Fruit fly (Drosophila melanogaster) ovary, adult (tissue): ENCODE results near the gene CG18265.

ENCODE experiments used
- CG17801 ChIP-seq: fragments of 200-800 bp; optimal IDR thresholded peaks from 2 replicates; lab custom pipeline; 2019; ENCODE audit warnings: missing biosample characterization, mild to moderate bottlenecking, missing genetic modification characterization, moderate library complexity; ENCODE audit not compliant: partially characterized antibody

Gene CG18265

DNA sequence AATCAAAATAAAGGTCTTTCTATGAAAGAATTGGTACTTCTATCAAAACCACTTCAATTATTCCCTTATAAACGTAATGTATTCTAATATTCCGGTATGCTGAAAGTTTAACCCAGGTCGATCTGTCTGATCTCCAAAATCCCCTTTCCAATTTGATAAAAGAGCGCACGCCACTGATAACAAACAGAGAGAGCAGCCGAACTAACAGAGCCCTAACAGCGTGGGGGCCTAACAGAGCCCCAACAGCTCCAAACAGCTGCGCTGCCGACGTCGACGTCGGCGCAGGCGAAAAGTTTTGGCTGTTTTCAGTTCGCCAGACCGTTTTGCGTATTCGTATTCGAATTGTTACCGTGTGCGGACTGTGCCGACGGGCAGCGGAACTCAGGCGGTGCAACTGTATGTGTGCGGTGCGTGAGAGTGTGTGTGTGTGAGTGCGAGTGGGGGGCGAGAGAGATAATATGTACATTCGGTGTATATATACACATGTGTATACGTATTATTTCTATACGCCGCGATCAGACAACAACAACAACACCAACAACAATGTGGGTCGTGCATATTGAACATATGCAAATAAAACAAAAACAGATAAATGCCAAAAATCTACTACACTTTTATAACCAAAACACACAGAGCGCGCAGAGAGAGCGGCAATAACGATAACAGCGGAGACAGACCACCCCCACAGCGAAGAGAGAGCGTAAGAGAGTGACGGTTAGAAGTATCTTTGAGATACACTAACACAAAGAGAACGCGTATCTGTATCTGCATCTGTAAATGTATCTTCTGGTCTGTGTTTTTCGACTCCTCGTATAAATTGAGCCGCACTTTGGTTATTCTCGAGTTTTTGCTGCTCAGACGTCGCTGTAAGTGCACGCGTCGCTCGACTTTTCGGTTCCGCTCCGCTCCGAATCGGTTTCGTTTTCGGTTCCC lies 47.9 kb downstream of the CG18265 start, which contains the start of gene Oatp74D:
Oatp74D (plus strand) TSS at position 325 of the 933 bp plus-strand sequence.
- peak; percentile 67 for TF ChIP-seq CG17801

dm6 chr3L:17488622-17489391 lies 49.6 kb downstream of the CG18265 start:
- no peak for TF ChIP-seq CG17801

DNA sequence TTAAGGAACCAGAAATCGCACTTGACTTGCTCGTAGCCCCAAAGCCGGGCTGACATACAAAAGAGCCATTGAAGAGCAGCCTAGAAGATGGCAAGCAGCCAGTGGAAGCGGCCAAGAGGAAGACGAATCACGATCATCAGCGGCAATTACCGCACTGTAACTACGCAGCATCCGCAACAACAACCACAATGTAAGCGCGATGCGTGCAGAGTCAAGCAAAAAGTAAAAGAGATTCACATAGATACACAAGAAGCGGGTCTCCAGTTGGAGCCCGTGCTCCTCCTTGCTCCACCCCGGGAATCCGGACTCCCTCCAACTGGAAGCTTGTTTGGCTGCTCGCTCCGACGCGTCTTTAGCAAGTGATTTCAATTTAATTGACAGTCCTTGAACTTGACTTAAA lies 52.4 kb downstream of the CG18265 start:
- no peak for TF ChIP-seq CG17801

- no peak for TF ChIP-seq CG17801
These were observed 54.1 kb downstream of the CG18265 start for dm6 chr3L:17493256-17493655.

- no peak for TF ChIP-seq CG17801
These were observed 54.7 kb downstream of the CG18265 start for dm6 chr3L:17493807-17494404.

- TF ChIP-seq CG17801 = no peak
These were observed 55.3 kb downstream of the CG18265 start, which contains the start of gene edin for dm6 chr3L:17494541-17494940. Gene edin (plus strand): TSS chr3L:17494880.

DNA sequence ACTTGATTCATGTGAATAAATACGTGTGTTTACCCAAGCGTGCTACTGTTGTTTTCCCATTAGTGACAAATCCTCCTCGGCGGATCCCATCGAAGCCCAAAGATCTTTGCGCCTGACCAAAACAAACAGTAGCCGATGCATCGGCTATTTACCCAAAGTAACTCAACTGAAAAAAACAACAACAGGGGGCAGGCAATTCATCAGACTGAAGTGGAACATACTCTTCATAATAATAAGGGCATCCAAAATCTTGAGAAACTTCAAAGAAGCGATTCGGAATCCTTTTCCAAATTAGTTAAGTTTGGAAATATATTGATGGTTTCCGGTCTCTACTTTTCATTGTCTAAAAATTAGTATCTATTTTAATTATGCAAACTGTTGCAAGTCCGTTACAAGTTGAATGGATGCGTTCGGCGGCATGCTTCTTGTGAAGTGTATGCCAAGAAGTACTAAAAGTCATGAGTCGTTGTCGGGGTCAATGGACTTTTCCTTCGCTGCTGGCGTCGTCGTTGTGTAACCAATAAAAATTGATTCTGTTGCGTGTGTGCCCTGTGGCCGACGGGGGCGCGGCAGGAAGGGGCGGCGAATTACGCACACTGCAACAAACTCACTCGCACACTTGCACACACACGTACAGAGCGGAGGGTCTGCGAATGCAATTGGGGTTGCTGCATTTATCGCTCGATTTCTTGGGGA lies 56.2 kb downstream of the CG18265 start:
- no peak for TF ChIP-seq CG17801

- no peak for TF ChIP-seq CG17801
These were observed 56.8 kb downstream of the CG18265 start for dm6 chr3L:17496012-17496411.

dm6 chr3L:17496871-17497492 lies 57.8 kb downstream of the CG18265 start:
- TF ChIP-seq CG17801 = no peak

- no peak for TF ChIP-seq CG17801
These were observed 58.8 kb downstream of the CG18265 start for dm6 chr3L:17497969-17498368.

- no peak for TF ChIP-seq CG17801
These were observed 59.9 kb downstream of the CG18265 start for dm6 chr3L:17498952-17499710.

dm6 chr3L:17500315-17500985 lies 61.2 kb downstream of the CG18265 start:
- TF ChIP-seq CG17801 = peak; percentile 16

- TF ChIP-seq CG17801 = no peak
These were observed 63.0 kb downstream of the CG18265 start for dm6 chr3L:17502235-17502634.

- TF ChIP-seq CG17801 = no peak
These were observed 65.3 kb downstream of the CG18265 start for dm6 chr3L:17504538-17504937.
